Worm (Caenorhabditis elegans) whole organism, midembryonic: Measurements from ENCODE around the gene F21C10.7.

Experiments used
- T22C8.4 ChIP-seq: fragments of 200-800 bp; sonication (Bioruptor generic); IDR thresholded peaks from 2 replicates; pipeline ENCODE4 v1.3.6; 2022; ENCODE audit warnings: missing genetic modification characterization, missing compliant biosample characterization
- cog-1 ChIP-seq: sonication (generic microtip); optimal IDR thresholded peaks from 2 replicates; lab custom pipeline; 2016; ENCODE audit warnings: missing genetic modification characterization, missing compliant biosample characterization
- flt-1 ChIP-seq: fragments of 200-800 bp; sonication (Bioruptor generic); IDR thresholded peaks from 2 replicates; pipeline ENCODE4 v1.3.6; 2022; ENCODE audit warnings: missing genetic modification characterization, missing compliant biosample characterization
- klf-2 ChIP-seq: fragments of 200-800 bp; sonication (Bioruptor generic); conservative IDR thresholded peaks from 2 replicates; pipeline ENCODE4 v1.3.6; 2022; ENCODE audit warnings: missing genetic modification reagents, missing genetic modification characterization, missing compliant biosample characterization
- med-1 ChIP-seq: sonication (generic microtip); optimal IDR thresholded peaks from 2 replicates; lab custom pipeline; 2017; ENCODE audit warnings: missing genetic modification characterization, mild to moderate bottlenecking, missing compliant biosample characterization, antibody characterized with exemption, missing genetic modification reagents; ENCODE audit not compliant: insufficient read depth
- ref-1 ChIP-seq: fragments of 200-800 bp; sonication (Bioruptor generic); conservative IDR thresholded peaks from 2 replicates; pipeline ENCODE4 v1.3.6; 2022; ENCODE audit warnings: missing genetic modification reagents, missing genetic modification characterization, missing compliant biosample characterization
- tab-1 ChIP-seq: fragments of 200-800 bp; sonication (Bioruptor generic); IDR thresholded peaks from 2 replicates; pipeline ENCODE4 v1.3.6; 2022; ENCODE audit warnings: missing genetic modification characterization, missing compliant biosample characterization
- ztf-23 ChIP-seq: fragments of 200-800 bp; sonication (Bioruptor generic); IDR thresholded peaks from 2 replicates; pipeline ENCODE4 v1.3.6; 2022; ENCODE audit warnings: missing genetic modification reagents, missing genetic modification characterization, missing compliant biosample characterization
- ztf-29 ChIP-seq: fragments of 200-800 bp; sonication (Bioruptor generic); IDR thresholded peaks from 2 replicates; pipeline ENCODE4 v1.3.6; 2022; ENCODE audit warnings: missing genetic modification reagents, missing genetic modification characterization, missing compliant biosample characterization

F21C10.7 gene

DNA sequence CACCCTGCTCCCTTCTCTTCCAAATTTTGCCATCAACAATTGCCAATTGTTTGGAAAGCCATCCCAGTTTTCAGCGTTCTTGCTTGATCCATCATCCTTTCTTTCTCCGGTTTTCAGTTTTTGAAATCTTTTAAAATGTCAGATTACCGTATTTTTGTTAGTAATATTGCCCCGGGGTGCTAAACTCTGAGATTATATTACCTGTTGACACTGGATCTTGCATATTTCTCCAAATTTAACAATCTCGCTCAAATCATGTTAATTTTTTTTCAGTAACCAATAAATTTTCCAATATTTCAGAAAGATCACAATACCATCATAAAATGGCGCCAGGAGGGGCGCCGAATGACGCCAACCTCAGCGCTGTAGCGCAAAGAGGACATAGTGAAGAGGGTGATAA lies at the start of gene F21C10.7:
Gene F21C10.7, plus strand, starts transcription at position 301 of the 400 bp plus-strand sequence.
- no peak for TF ChIP-seq med-1 (GFP tag; lab: Kevin White, UChicago)
- TF ChIP-seq cog-1 (tag; lab: Kevin White, UChicago), result no peak
- no peak for TF ChIP-seq ztf-23 (GFP tag; lab: Robert Waterston, UW)
- no peak for TF ChIP-seq klf-2 (GFP tag; lab: Robert Waterston, UW)
- TF ChIP-seq tab-1 (GFP tag; lab: Robert Waterston, UW), result no peak
- TF ChIP-seq ztf-29 (GFP tag; lab: Robert Waterston, UW), result no peak
- TF ChIP-seq flt-1, result no peak
- TF ChIP-seq ref-1 (GFP tag; lab: Robert Waterston, UW), result no peak
- no peak for TF ChIP-seq T22C8.4 (GFP tag; lab: Robert Waterston, UW)

DNA sequence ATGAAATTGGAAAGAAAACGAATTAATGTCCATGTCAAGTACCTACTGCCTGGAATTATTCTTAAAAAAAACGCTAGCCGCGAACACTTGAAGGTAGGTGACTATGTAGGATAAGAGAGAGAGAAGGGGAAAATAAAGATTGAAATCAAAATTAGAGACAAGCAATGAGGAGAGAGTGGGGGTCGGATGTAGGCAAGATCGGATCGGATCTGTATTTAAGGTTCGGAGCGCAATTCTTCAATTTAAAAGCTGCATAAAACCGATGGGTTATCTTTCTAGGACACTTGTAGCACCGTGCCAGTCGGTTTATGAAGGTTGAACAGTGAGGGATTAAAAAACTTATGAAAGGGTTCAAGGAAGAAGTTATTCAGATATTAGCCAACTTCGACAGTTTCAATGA lies 49.4 kb upstream of the F21C10.7 start:
- TF ChIP-seq cog-1 (tag; lab: Kevin White, UChicago) (no peak), ref-1 (GFP tag; lab: Robert Waterston, UW) (no peak), T22C8.4 (GFP tag; lab: Robert Waterston, UW) (no peak), med-1 (GFP tag; lab: Kevin White, UChicago) (no peak), klf-2 (GFP tag; lab: Robert Waterston, UW) (no peak), ztf-29 (GFP tag; lab: Robert Waterston, UW) (no peak), tab-1 (GFP tag; lab: Robert Waterston, UW) (no peak), ztf-23 (GFP tag; lab: Robert Waterston, UW) (no peak), flt-1 (no peak)

DNA sequence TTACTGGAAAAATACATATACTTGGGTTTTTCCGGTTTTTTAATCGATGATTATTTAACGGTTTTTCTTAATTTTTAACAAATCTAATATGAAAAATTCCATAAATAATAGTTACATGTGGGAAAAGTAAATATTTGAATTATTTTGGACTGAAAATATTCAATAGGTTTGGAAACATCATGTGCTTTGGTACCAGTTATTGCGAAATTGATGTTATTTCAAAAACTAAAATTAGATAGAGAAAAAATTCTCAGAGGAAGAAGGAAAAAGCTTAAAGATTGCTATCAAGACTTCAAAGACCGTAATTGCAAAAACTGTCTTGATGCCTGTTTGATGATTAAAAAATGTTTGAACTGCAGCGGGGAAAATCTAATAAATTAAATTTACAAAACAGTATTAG lies 47.6 kb upstream of the F21C10.7 start:
- no peak for TF ChIP-seq tab-1 (GFP tag; lab: Robert Waterston, UW)
- TF ChIP-seq ztf-23 (GFP tag; lab: Robert Waterston, UW), result no peak
- TF ChIP-seq klf-2 (GFP tag; lab: Robert Waterston, UW), result no peak
- no peak for TF ChIP-seq ztf-29 (GFP tag; lab: Robert Waterston, UW)
- no peak for TF ChIP-seq flt-1
- no peak for TF ChIP-seq T22C8.4 (GFP tag; lab: Robert Waterston, UW)
- TF ChIP-seq med-1 (GFP tag; lab: Kevin White, UChicago), result no peak
- TF ChIP-seq cog-1 (tag; lab: Kevin White, UChicago), result no peak
- no peak for TF ChIP-seq ref-1 (GFP tag; lab: Robert Waterston, UW)

DNA sequence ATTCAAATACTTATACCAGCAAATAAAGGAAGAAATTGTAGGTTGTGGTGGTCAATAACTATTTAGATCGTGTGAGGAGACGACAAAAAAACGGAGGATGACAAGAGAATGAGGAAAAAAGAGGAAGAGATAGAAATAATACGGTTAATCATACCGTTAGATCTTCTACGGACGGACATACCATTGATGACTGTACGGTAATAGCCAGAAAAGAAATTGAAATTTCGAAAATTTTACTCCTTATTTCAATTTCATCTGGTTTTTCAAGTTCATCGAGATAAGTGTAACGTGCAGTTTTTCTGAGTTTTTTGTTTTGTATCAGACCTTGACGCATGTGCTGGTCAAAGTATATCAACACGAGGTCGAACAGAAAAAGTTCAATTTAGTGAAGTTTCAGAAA lies 46.7 kb upstream of the F21C10.7 start:
- TF ChIP-seq flt-1 (no peak), klf-2 (GFP tag; lab: Robert Waterston, UW) (no peak), T22C8.4 (GFP tag; lab: Robert Waterston, UW) (no peak), ztf-29 (GFP tag; lab: Robert Waterston, UW) (no peak), ref-1 (GFP tag; lab: Robert Waterston, UW) (no peak), ztf-23 (GFP tag; lab: Robert Waterston, UW) (no peak), med-1 (GFP tag; lab: Kevin White, UChicago) (no peak), cog-1 (tag; lab: Kevin White, UChicago) (no peak), tab-1 (GFP tag; lab: Robert Waterston, UW) (no peak)

DNA sequence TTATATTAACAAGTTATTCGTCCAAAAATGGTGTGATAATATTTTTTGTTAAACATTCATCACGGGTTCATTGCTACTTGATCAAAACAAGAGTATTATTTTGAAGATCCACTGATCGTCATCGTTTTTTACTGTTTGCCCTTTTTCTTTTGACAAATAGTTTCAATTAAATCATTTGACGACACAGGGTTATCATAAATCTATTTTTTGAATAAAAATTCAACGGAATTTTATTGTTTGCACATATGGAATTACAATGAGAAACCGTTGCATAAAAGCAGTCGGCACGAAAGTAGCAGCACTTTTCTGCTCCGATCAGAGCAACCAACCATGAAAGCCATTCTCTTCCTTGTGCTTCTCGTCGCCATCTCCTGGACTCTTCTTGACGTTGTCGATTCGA lies 44.9 kb upstream of the F21C10.7 start, which contains the start of gene fip-2:
Gene fip-2, plus strand, starts transcription at position 301 of the 400 bp plus-strand sequence.
- TF ChIP-seq ztf-23 (GFP tag; lab: Robert Waterston, UW) (no peak), cog-1 (tag; lab: Kevin White, UChicago) (no peak), tab-1 (GFP tag; lab: Robert Waterston, UW) (no peak), ref-1 (GFP tag; lab: Robert Waterston, UW) (no peak), flt-1 (no peak), ztf-29 (GFP tag; lab: Robert Waterston, UW) (no peak), med-1 (GFP tag; lab: Kevin White, UChicago) (no peak), klf-2 (GFP tag; lab: Robert Waterston, UW) (no peak), T22C8.4 (GFP tag; lab: Robert Waterston, UW) (no peak)

DNA sequence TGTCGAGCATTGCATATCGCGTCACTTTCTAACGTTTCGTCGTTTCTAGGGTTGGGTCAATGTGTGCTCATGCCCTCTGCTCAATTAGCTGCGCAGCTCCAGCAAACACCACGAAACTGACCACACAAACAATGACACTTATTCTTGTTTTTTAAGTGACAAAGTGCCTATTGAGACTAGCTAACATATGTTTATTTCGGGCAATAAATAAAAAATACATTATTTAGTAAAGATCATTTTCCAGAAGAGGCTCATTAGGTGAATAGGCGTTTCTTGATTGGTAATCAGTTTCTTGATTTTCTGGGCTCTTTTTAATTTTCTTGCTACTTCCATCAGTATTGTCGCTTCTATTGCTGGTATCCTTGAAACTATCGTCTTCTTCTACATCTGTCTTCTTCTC lies 42.9 kb upstream of the F21C10.7 start, which contains the start of gene T27E4.5:
Gene T27E4.5, minus strand, starts transcription at position 101 of the 400 bp plus-strand sequence.
- TF ChIP-seq cog-1 (tag; lab: Kevin White, UChicago) (no peak), ref-1 (GFP tag; lab: Robert Waterston, UW) (no peak), klf-2 (GFP tag; lab: Robert Waterston, UW) (no peak), T22C8.4 (GFP tag; lab: Robert Waterston, UW) (no peak), med-1 (GFP tag; lab: Kevin White, UChicago) (no peak), ztf-23 (GFP tag; lab: Robert Waterston, UW) (no peak), ztf-29 (GFP tag; lab: Robert Waterston, UW) (no peak), tab-1 (GFP tag; lab: Robert Waterston, UW) (no peak), flt-1 (no peak)

DNA sequence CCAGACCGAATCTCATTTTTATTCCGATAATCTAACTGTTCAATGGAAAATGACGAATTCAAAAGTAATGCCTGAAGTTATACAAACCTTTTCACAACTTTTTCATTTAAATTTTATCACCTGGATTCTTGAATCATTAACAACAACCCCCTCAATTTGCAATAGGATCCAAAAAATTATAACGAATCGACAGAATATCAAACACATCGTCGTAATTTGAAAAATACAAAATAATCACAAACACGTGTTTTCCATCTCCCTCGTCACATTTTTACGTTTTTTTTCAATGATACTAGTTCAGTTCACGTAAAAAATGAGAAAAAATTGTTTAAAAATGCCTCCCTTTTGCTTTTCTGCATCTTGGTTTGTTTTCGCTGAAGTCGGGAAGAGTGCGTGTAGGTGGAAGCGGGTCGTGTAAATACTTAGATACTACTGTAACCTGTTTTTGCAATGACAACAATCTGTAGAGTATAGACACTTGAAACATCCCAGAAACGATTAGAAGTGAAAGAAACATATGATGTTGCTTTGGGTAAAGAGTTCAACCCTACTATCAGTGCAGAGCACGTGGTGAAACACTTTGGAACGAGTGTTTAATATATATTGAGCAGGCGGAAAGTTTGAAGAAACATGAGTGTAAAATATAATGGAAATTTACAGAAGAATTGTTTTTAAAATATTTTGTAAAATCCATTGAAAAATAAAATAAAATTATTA lies 39.1 kb upstream of the F21C10.7 start, which contains the start of gene oac-50:
Gene oac-50, minus strand, starts transcription at position 219 of the 717 bp plus-strand sequence.
- no peak for TF ChIP-seq ztf-23 (GFP tag; lab: Robert Waterston, UW)
- no peak for TF ChIP-seq med-1 (GFP tag; lab: Kevin White, UChicago)
- TF ChIP-seq tab-1 (GFP tag; lab: Robert Waterston, UW), result no peak
- no peak for TF ChIP-seq ztf-29 (GFP tag; lab: Robert Waterston, UW)
- no peak for TF ChIP-seq ref-1 (GFP tag; lab: Robert Waterston, UW)
- TF ChIP-seq cog-1 (tag; lab: Kevin White, UChicago), result no peak
- no peak for TF ChIP-seq flt-1

DNA sequence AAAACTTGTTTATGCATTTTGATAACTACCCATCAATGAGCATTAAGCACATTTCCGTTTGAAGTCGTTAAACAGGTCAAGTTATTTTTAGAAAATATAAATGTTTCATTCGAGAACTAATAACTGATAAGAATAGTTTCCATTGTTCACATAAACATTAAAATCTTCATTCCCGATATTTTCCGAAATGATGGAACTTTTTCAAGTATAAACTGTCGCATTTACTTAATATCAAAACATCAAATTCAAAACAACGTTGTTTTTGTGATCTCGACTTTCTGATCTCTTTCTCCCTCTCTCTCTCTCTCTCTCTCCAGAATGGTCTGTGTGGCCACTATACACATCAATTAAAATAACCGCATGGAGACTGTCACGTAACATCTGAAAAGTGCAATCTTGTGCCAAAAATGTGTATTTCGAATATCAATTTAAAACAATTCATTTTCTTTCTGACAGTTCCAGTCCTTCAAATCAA lies 38.2 kb upstream of the F21C10.7 start:
- no peak for TF ChIP-seq cog-1 (tag; lab: Kevin White, UChicago)
- no peak for TF ChIP-seq med-1 (GFP tag; lab: Kevin White, UChicago)
- TF ChIP-seq flt-1, result no peak
- TF ChIP-seq ref-1 (GFP tag; lab: Robert Waterston, UW), result no peak
- no peak for TF ChIP-seq ztf-23 (GFP tag; lab: Robert Waterston, UW)
- TF ChIP-seq ztf-29 (GFP tag; lab: Robert Waterston, UW), result no peak
- no peak for TF ChIP-seq klf-2 (GFP tag; lab: Robert Waterston, UW)
- TF ChIP-seq tab-1 (GFP tag; lab: Robert Waterston, UW), result no peak
